Worm (Caenorhabditis elegans): ENCODE data around the gene R01B10.3.

DNA sequence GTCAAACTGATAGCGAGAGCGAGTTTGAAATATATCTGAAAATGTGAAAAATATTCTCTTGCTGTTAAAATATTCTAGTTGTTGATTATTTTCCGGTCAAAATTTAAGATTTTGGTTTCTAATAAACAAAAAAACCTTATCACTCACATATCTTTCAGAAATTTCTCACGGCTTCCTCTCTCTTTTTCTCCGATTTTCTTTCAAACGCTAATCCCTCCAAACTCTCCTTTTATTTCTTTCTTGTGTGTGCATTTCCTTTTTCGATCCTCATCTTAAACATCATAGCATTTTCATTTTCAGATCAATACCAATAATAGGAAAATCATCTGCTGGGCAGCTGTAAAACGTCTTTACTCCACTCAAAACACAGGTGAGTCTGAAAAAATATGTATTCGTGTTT lies 41.6 kb downstream of the R01B10.3 start, which contains the start of gene fos-1:
- no peak for TF ChIP-seq unc-55 (GFP tag; optimal IDR thresholded peaks at IDR 0.05)
- no peak for TF ChIP-seq nfya-1 (tag; optimal IDR thresholded peaks at IDR 0.05)
- TF ChIP-seq nhr-11 (tag; optimal IDR thresholded peaks at IDR 0.05) = no peak
- TF ChIP-seq T23F11.4 (GFP tag; optimal IDR thresholded peaks at IDR 0.05) = no peak
- TF ChIP-seq elt-2 (tag; optimal IDR thresholded peaks at IDR 0.05) = no peak
- TF ChIP-seq tbx-2 (tag; optimal IDR thresholded peaks at IDR 0.05) = no peak

Data from whole organism, late embryonic.